Fruit fly (Drosophila melanogaster) whole organism, embryonic: ENCODE data around the gene smash.

Experiments
- Atf6 ChIP-seq: fragments of 200-800 bp; sonication (Bioruptor generic); IDR thresholded peaks from 2 replicates; pipeline ENCODE4 v1.3.6; 2022; ENCODE audit warnings: missing biosample characterization, missing genetic modification characterization
- CG10462 ChIP-seq: fragments of 200-800 bp; sonication (Bioruptor generic); optimal IDR thresholded peaks from 2 replicates; lab custom pipeline; 2016; ENCODE audit warnings: missing biosample characterization, missing genetic modification characterization
- CG10565 ChIP-seq: fragments of 200-800 bp; sonication (Bioruptor generic); optimal IDR thresholded peaks from 3 replicates; lab custom pipeline; 2016; ENCODE audit warnings: missing biosample characterization, mild to moderate bottlenecking, missing genetic modification characterization
- CG11723 ChIP-seq: fragments of 200-800 bp; sonication (Bioruptor generic); optimal IDR thresholded peaks from 2 replicates; lab custom pipeline; 2017; ENCODE audit warnings: missing biosample characterization, mild to moderate bottlenecking, missing genetic modification characterization
- CG12769 ChIP-seq: fragments of 200-800 bp; sonication (Bioruptor generic); optimal IDR thresholded peaks from 2 replicates; lab custom pipeline; 2019; ENCODE audit warnings: missing biosample characterization, mild to moderate bottlenecking, missing genetic modification characterization, moderate library complexity
- CG15601 ChIP-seq: fragments of 200-800 bp; sonication (Bioruptor generic); optimal IDR thresholded peaks from 3 replicates; lab custom pipeline; 2019; ENCODE audit warnings: missing biosample characterization, mild to moderate bottlenecking, missing genetic modification characterization, moderate library complexity
- CG1603 ChIP-seq: fragments of 200-800 bp; sonication (Bioruptor generic); optimal IDR thresholded peaks from 2 replicates; lab custom pipeline; 2019; ENCODE audit warnings: missing biosample characterization, mild to moderate bottlenecking, missing genetic modification characterization, moderate library complexity
- CG2129 ChIP-seq: fragments of 200-800 bp; sonication (Bioruptor generic); IDR thresholded peaks from 2 replicates; pipeline ENCODE4 v1.3.6; 2022; ENCODE audit warnings: missing biosample characterization, missing genetic modification characterization; ENCODE audit not compliant: partially characterized antibody
- CG2875 ChIP-seq: fragments of 200-800 bp; sonication (Bioruptor generic); optimal IDR thresholded peaks from 2 replicates; lab custom pipeline; 2017; ENCODE audit warnings: missing biosample characterization, mild to moderate bottlenecking, missing genetic modification characterization, missing genetic modification reagents
- CG31224 ChIP-seq: fragments of 200-800 bp; sonication (Bioruptor generic); IDR thresholded peaks from 2 replicates; pipeline ENCODE4 v1.3.6; 2022; ENCODE audit warnings: missing biosample characterization, missing genetic modification characterization
- CG34376 ChIP-seq: fragments of 200-800 bp; sonication (Bioruptor generic); optimal IDR thresholded peaks from 2 replicates; lab custom pipeline; 2018; ENCODE audit warnings: missing biosample characterization, mild to moderate bottlenecking, missing genetic modification characterization
- CG6654 ChIP-seq: fragments of 200-800 bp; sonication (Bioruptor generic); optimal IDR thresholded peaks from 2 replicates; lab custom pipeline; 2017; ENCODE audit warnings: missing biosample characterization, mild to moderate bottlenecking, missing genetic modification characterization
- CG6791 ChIP-seq: fragments of 200-800 bp; sonication (Bioruptor generic); IDR thresholded peaks from 3 replicates; pipeline ENCODE4 v1.3.6; 2022; ENCODE audit warnings: missing biosample characterization, missing genetic modification characterization; ENCODE audit not compliant: partially characterized antibody
- CG6854 ChIP-seq: fragments of 200-800 bp; sonication (Bioruptor generic); optimal IDR thresholded peaks from 3 replicates; lab custom pipeline; 2017; ENCODE audit warnings: missing biosample characterization, mild to moderate bottlenecking, missing genetic modification characterization
- CG7372 ChIP-seq: fragments of 200-800 bp; sonication (Bioruptor generic); IDR thresholded peaks from 2 replicates; pipeline ENCODE4 v1.3.6; 2022; ENCODE audit warnings: missing biosample characterization, missing genetic modification characterization
- CG9609 ChIP-seq: fragments of 200-800 bp; sonication (Bioruptor generic); optimal IDR thresholded peaks from 3 replicates; lab custom pipeline; 2016; ENCODE audit warnings: missing biosample characterization, missing genetic modification characterization
- Chrac-16 ChIP-seq: fragments of 200-800 bp; sonication (Bioruptor generic); optimal IDR thresholded peaks from 3 replicates; lab custom pipeline; 2016; ENCODE audit warnings: missing biosample characterization, missing genetic modification characterization
- CrebB ChIP-seq: fragments of 200-800 bp; sonication (Bioruptor generic); optimal IDR thresholded peaks from 3 replicates; lab custom pipeline; 2018; ENCODE audit warnings: missing biosample characterization, mild to moderate bottlenecking, missing genetic modification characterization
- D19B ChIP-seq: fragments of 200-800 bp; sonication (Bioruptor generic); optimal IDR thresholded peaks from 2 replicates; lab custom pipeline; 2017; ENCODE audit warnings: missing biosample characterization, mild to moderate bottlenecking, missing genetic modification characterization
- E2f2 ChIP-seq: fragments of 200-800 bp; sonication (Bioruptor generic); IDR thresholded peaks from 2 replicates; pipeline ENCODE4 v1.3.6; 2022; ENCODE audit warnings: missing biosample characterization, missing genetic modification characterization
- Hand ChIP-seq: fragments of 200-800 bp; sonication (Bioruptor generic); optimal IDR thresholded peaks from 2 replicates; lab custom pipeline; 2017; ENCODE audit warnings: mild to moderate bottlenecking, missing biosample characterization, missing genetic modification reagents, missing genetic modification characterization
- Hr39 ChIP-seq: fragments of >200 bp; optimal IDR thresholded peaks from 2 replicates; lab custom pipeline; 2017
- Jarid2 ChIP-seq: fragments of 200-800 bp; sonication (Bioruptor generic); optimal IDR thresholded peaks from 3 replicates; lab custom pipeline; 2017; ENCODE audit warnings: mild to moderate bottlenecking, missing biosample characterization, missing genetic modification reagents, missing genetic modification characterization
- NFAT ChIP-seq: fragments of 200-800 bp; sonication (Bioruptor generic); IDR thresholded peaks from 2 replicates; pipeline ENCODE4 v1.3.6; 2022; ENCODE audit warnings: missing biosample characterization, missing genetic modification characterization
- Sry-β ChIP-seq: fragments of 200-800 bp; sonication (Bioruptor generic); optimal IDR thresholded peaks from 2 replicates; lab custom pipeline; 2018; ENCODE audit warnings: missing biosample characterization, mild to moderate bottlenecking, missing genetic modification characterization, moderate library complexity
- Stat92E ChIP-seq, 3 experiments: fragments of >200 bp in 2 of 3; fragments of 200-800 bp in 1 of 3; sonication (Bioruptor generic) in 1 of 3; optimal IDR thresholded peaks; 2 replicates each; lab custom pipeline; 2017 to 2019; ENCODE audit warnings: missing biosample characterization in 3 of 3, missing genetic modification characterization in 3 of 3, mild to moderate bottlenecking in 1 of 3, moderate library complexity in 1 of 3
- Trl ChIP-seq, 3 experiments: fragments of >200 bp in 2 of 3; fragments of 200-800 bp in 1 of 3; sonication (Bioruptor generic) in 1 of 3; optimal IDR thresholded peaks; 2 replicates in 1 of 3; 3 replicates in 2 of 3; lab custom pipeline; 2016 to 2017; ENCODE audit warnings: missing biosample characterization in 1 of 3, missing genetic modification characterization in 1 of 3
- Usf ChIP-seq: fragments of 200-800 bp; sonication (Bioruptor generic); optimal IDR thresholded peaks from 2 replicates; lab custom pipeline; 2017; ENCODE audit warnings: missing genotype, missing biosample characterization, missing genetic modification characterization
- Vsx1 ChIP-seq: fragments of 200-800 bp; sonication (Bioruptor generic); optimal IDR thresholded peaks from 2 replicates; lab custom pipeline; 2017; ENCODE audit warnings: missing biosample characterization, mild to moderate bottlenecking, missing genetic modification characterization, missing genetic modification reagents
- bab2 ChIP-seq: fragments of 200-800 bp; sonication (Bioruptor generic); optimal IDR thresholded peaks from 2 replicates; lab custom pipeline; 2016; ENCODE audit warnings: missing biosample characterization, missing genetic modification characterization
- bsh ChIP-seq, 2 experiments: fragments of 200-800 bp; sonication (Bioruptor generic); optimal IDR thresholded peaks; 2 replicates each; lab custom pipeline; 2017 to 2018; ENCODE audit warnings: mild to moderate bottlenecking in 2 of 2, missing biosample characterization in 2 of 2, missing genetic modification characterization in 2 of 2, moderate library complexity in 1 of 2
- chinmo ChIP-seq: fragments of 200-800 bp; sonication (Bioruptor generic); IDR thresholded peaks from 4 replicates; pipeline ENCODE4 v1.3.6; 2022; ENCODE audit warnings: missing biosample characterization, missing genetic modification characterization; ENCODE audit not compliant: partially characterized antibody
- chn ChIP-seq: fragments of 200-800 bp; sonication (Bioruptor generic); optimal IDR thresholded peaks from 2 replicates; lab custom pipeline; 2016; ENCODE audit warnings: missing biosample characterization, missing genetic modification characterization
- ci ChIP-seq: fragments of 200-800 bp; sonication (Bioruptor generic); IDR thresholded peaks from 3 replicates; pipeline ENCODE4 v1.3.6; 2022; ENCODE audit warnings: missing biosample characterization, missing genetic modification characterization
- exex ChIP-seq: fragments of 200-800 bp; sonication (Bioruptor generic); optimal IDR thresholded peaks from 4 replicates; lab custom pipeline; 2018; ENCODE audit warnings: missing biosample characterization, mild to moderate bottlenecking, missing genetic modification characterization, moderate library complexity
- eyg ChIP-seq: fragments of 200-800 bp; sonication (Bioruptor generic); optimal IDR thresholded peaks from 3 replicates; lab custom pipeline; 2016; ENCODE audit warnings: missing biosample characterization, missing genetic modification characterization
- fd64A ChIP-seq: fragments of 200-800 bp; sonication (Bioruptor generic); optimal IDR thresholded peaks from 3 replicates; lab custom pipeline; 2018; ENCODE audit warnings: missing biosample characterization, mild to moderate bottlenecking, missing genetic modification characterization
- hth ChIP-seq: fragments of >200 bp; optimal IDR thresholded peaks from 2 replicates; lab custom pipeline; 2017; ENCODE audit warnings: inconsistent platforms
- kay ChIP-seq: fragments of 200-800 bp; sonication (Bioruptor generic); optimal IDR thresholded peaks from 2 replicates; lab custom pipeline; 2016; ENCODE audit warnings: missing biosample characterization, missing genetic modification characterization
- lilli ChIP-seq: fragments of 200-800 bp; sonication (Bioruptor generic); optimal IDR thresholded peaks from 3 replicates; lab custom pipeline; 2016; ENCODE audit warnings: missing biosample characterization, missing genetic modification characterization
- luna ChIP-seq: fragments of 200-800 bp; sonication (Bioruptor generic); optimal IDR thresholded peaks from 2 replicates; lab custom pipeline; 2016; ENCODE audit warnings: missing biosample characterization, missing genetic modification characterization
- maf-S ChIP-seq: fragments of 200-800 bp; sonication (Bioruptor generic); optimal IDR thresholded peaks from 2 replicates; lab custom pipeline; 2016; ENCODE audit warnings: missing biosample characterization, missing genetic modification characterization
- nerfin-1 ChIP-seq: fragments of 200-800 bp; sonication (Bioruptor generic); optimal IDR thresholded peaks from 3 replicates; lab custom pipeline; 2019; ENCODE audit warnings: missing biosample characterization, mild to moderate bottlenecking, missing genetic modification characterization, moderate library complexity
- prd ChIP-seq, 3 experiments: fragments of >200 bp in 2 of 3; fragments of 200-800 bp in 1 of 3; sonication (Bioruptor generic) in 1 of 3; optimal IDR thresholded peaks in 2 of 3; IDR thresholded peaks in 1 of 3; 2 replicates in 2 of 3; 3 replicates in 1 of 3; pipeline versions ENCODE4 v1.3.6 to Lab custom; 2017 to 2022; ENCODE audit warnings: missing biosample characterization in 1 of 3, missing genetic modification characterization in 1 of 3
- ranshi ChIP-seq: fragments of 200-800 bp; sonication (Bioruptor generic); IDR thresholded peaks from 2 replicates; pipeline ENCODE4 v1.3.6; 2022; ENCODE audit warnings: missing biosample characterization, missing genetic modification characterization
- sens ChIP-seq: fragments of 200-800 bp; sonication (Bioruptor generic); peaks from one replicate; lab custom pipeline; 2016; ENCODE audit warnings: missing biosample characterization, missing genetic modification characterization
- sug ChIP-seq: fragments of 200-800 bp; optimal IDR thresholded peaks from 2 replicates; lab custom pipeline; 2019; ENCODE audit warnings: missing biosample characterization, mild to moderate bottlenecking, missing genetic modification characterization, moderate library complexity
- zf30C ChIP-seq: fragments of 200-800 bp; sonication (Bioruptor generic); optimal IDR thresholded peaks from 3 replicates; lab custom pipeline; 2018; ENCODE audit warnings: missing biosample characterization, mild to moderate bottlenecking, missing genetic modification characterization

Gene smash

dm6 chr3R:4745544-4745943, 86.2 kb downstream of the smash start:
- TF ChIP-seq CG2129 (no peak), lilli (no peak), Stat92E (GFP tag; optimal IDR thresholded peaks at IDR 0.05; lab: Kevin White, UChicago) (peak in 1 of 3 experiments; percentile 79), CG1603 (no peak), luna (GFP tag; lab: Kevin White, UChicago) (no peak), CG31224 (GFP tag; lab: Robert Waterston, UW) (no peak), Hr39 (lab: Kevin White, UChicago) (peak; percentile 77), Atf6 (GFP tag; lab: Robert Waterston, UW) (no peak), prd (optimal IDR thresholded peaks at IDR 0.05; lab: Kevin White, UChicago) (no peak), prd (GFP tag; IDR thresholded peaks at IDR 0.05; lab: Robert Waterston, UW) (no peak), CG34376 (GFP tag; lab: Kevin White, UChicago) (no peak)

dm6 chr3R:4746189-4746771, 86.9 kb downstream of the smash start:
- no peak for TF ChIP-seq CG6654 (GFP tag; lab: Kevin White, UChicago)
- no peak for TF ChIP-seq zf30C
- peak; percentile 58 for TF ChIP-seq CrebB
- no peak for TF ChIP-seq Chrac-16 (GFP tag; lab: Kevin White, UChicago)
- TF ChIP-seq Usf (GFP tag; lab: Kevin White, UChicago): no peak
- no peak for TF ChIP-seq kay (GFP tag; lab: Kevin White, UChicago)
- peak; percentile 62 for TF ChIP-seq CG34376 (GFP tag; lab: Kevin White, UChicago)
- TF ChIP-seq fd64A (GFP tag; lab: Kevin White, UChicago): no peak
- TF ChIP-seq E2f2: no peak
- TF ChIP-seq CG10462 (GFP tag; lab: Kevin White, UChicago): no peak
- TF ChIP-seq bsh (GFP tag; optimal IDR thresholded peaks at IDR 0.05; lab: Kevin White, UChicago): no peak
- TF ChIP-seq exex (tag; lab: Kevin White, UChicago): peak; percentile 53
- TF ChIP-seq CG2875 (GFP tag; lab: Kevin White, UChicago): no peak
- no peak for TF ChIP-seq CG9609 (GFP tag; lab: Kevin White, UChicago)
- TF ChIP-seq sug (tag; lab: Kevin White, UChicago): peak; percentile 69
- no peak for TF ChIP-seq D19B
- no peak for TF ChIP-seq CG7372 (GFP tag; lab: Robert Waterston, UW)
- peak; percentile 12 for TF ChIP-seq CG6854 (GFP tag; lab: Kevin White, UChicago)
- TF ChIP-seq chinmo (GFP tag; lab: Robert Waterston, UW): peak; percentile 89; the same call in 3 of the 4 replicates
- no peak for TF ChIP-seq chn
- TF ChIP-seq Vsx1 (GFP tag; lab: Kevin White, UChicago): no peak
- TF ChIP-seq CG6791 (GFP tag; lab: Robert Waterston, UW): no peak
- TF ChIP-seq NFAT: no peak
- TF ChIP-seq ci (GFP tag; lab: Robert Waterston, UW): peak; percentile 33; the same call in 2 of the 3 replicates
- no peak for TF ChIP-seq ranshi (GFP tag; lab: Robert Waterston, UW)
- TF ChIP-seq CG10565 (GFP tag; lab: Kevin White, UChicago): no peak
- peak; percentile 50 for TF ChIP-seq Jarid2 (GFP tag; lab: Kevin White, UChicago)
- no peak for TF ChIP-seq CG11723 (GFP tag; lab: Kevin White, UChicago)
- TF ChIP-seq CG15601 (tag; lab: Kevin White, UChicago): peak; percentile 30
- no peak for TF ChIP-seq eyg (GFP tag; lab: Kevin White, UChicago)
- no peak for TF ChIP-seq maf-S (GFP tag; lab: Kevin White, UChicago)
- TF ChIP-seq bab2: no peak
- no peak for TF ChIP-seq Sry-β (GFP tag; lab: Kevin White, UChicago)
- no peak for TF ChIP-seq hth (lab: Kevin White, UChicago)
- TF ChIP-seq CG12769 (tag; lab: Kevin White, UChicago): peak; percentile 54
- TF ChIP-seq nerfin-1 (tag; lab: Kevin White, UChicago): no peak
- TF ChIP-seq Hand: peak; percentile 36
- peak; percentile 46 to 76 for TF ChIP-seq Trl (optimal IDR thresholded peaks at IDR 0.05; lab: Kevin White, UChicago)
- no peak for TF ChIP-seq Trl (GFP tag; optimal IDR thresholded peaks at IDR 0.05; lab: Kevin White, UChicago)
- peak; percentile 60 for TF ChIP-seq sens
